Fruit fly (Drosophila melanogaster) whole organism, prepupa: ENCODE data around the gene CG7857.

ENCODE experiments used
- CG10631 ChIP-seq: fragments of 200-800 bp; sonication (Bioruptor generic); optimal IDR thresholded peaks from 2 replicates; lab custom pipeline; 2016; ENCODE audit warnings: missing biosample characterization, missing genetic modification characterization
- CG3032 ChIP-seq: fragments of 200-800 bp; optimal IDR thresholded peaks from 2 replicates; lab custom pipeline; 2019; ENCODE audit warnings: missing biosample characterization, mild to moderate bottlenecking, missing genetic modification characterization, moderate library complexity
- CG31627 ChIP-seq: fragments of 200-800 bp; sonication (Bioruptor generic); optimal IDR thresholded peaks from 3 replicates; lab custom pipeline; 2016; ENCODE audit warnings: missing biosample characterization, missing genetic modification characterization
- CG6854 ChIP-seq: fragments of 200-800 bp; sonication (Bioruptor generic); optimal IDR thresholded peaks from 2 replicates; lab custom pipeline; 2017; ENCODE audit warnings: missing biosample characterization, mild to moderate bottlenecking, missing genetic modification characterization
- CG8119 ChIP-seq: fragments of 200-800 bp; sonication (Bioruptor generic); IDR thresholded peaks from 3 replicates; pipeline ENCODE4 v1.3.6; 2022; ENCODE audit warnings: missing biosample characterization, missing genetic modification characterization
- CG8319 ChIP-seq: fragments of 200-800 bp; sonication (Bioruptor generic); optimal IDR thresholded peaks from 3 replicates; lab custom pipeline; 2016; ENCODE audit warnings: missing biosample characterization, missing genetic modification characterization
- Hr39 ChIP-seq: fragments of 200-800 bp; sonication (Bioruptor generic); optimal IDR thresholded peaks from 2 replicates; lab custom pipeline; 2016; ENCODE audit warnings: missing biosample characterization, missing genetic modification characterization
- Sox102F ChIP-seq: fragments of 200-800 bp; sonication (Bioruptor generic); optimal IDR thresholded peaks from 2 replicates; lab custom pipeline; 2016; ENCODE audit warnings: missing biosample characterization, mild to moderate bottlenecking, missing genetic modification characterization

dm6 chr3L:15519920-15520319, 15.2 kb upstream of the CG7857 start:
- TF ChIP-seq CG6854 (GFP tag; lab: Kevin White, UChicago) (no peak), Sox102F (GFP tag; lab: Kevin White, UChicago) (no peak), CG10631 (no peak), CG31627 (GFP tag; lab: Kevin White, UChicago) (no peak), CG3032 (no peak), CG8319 (no peak), Hr39 (GFP tag; lab: Kevin White, UChicago) (no peak), CG8119 (GFP tag; lab: Robert Waterston, UW) (no peak)
